Worm (Caenorhabditis elegans) whole organism, L4 larva: ENCODE data around the gene F53B7.4.
A peak's percentile ranks its signal among the peaks of the same experiment; 100 is the strongest.

Source experiments
- D1046.2 ChIP-seq: fragments of 200-800 bp; sonication (Bioruptor generic); IDR thresholded peaks from 2 replicates; pipeline ENCODE4 v1.3.6; 2022; ENCODE audit warnings: missing genetic modification characterization, missing compliant biosample characterization
- F10B5.3 ChIP-seq: sonication (generic microtip); optimal IDR thresholded peaks from 2 replicates; lab custom pipeline; 2016; ENCODE audit warnings: mild to moderate bottlenecking, missing genetic modification characterization, missing compliant biosample characterization
- F26F4.8 ChIP-seq: fragments of 200-800 bp; sonication (Bioruptor generic); conservative IDR thresholded peaks from 2 replicates; pipeline ENCODE4 v1.3.6; 2022; ENCODE audit warnings: missing genetic modification characterization, missing compliant biosample characterization
- F44E2.7 ChIP-seq: fragments of 200-800 bp; sonication (Bioruptor generic); IDR thresholded peaks from 2 replicates; pipeline ENCODE4 v2.1.2; 2022; ENCODE audit warnings: missing genetic modification characterization, missing compliant biosample characterization
- F49E8.2 ChIP-seq: sonication (generic microtip); optimal IDR thresholded peaks from 2 replicates; lab custom pipeline; 2016; ENCODE audit warnings: missing compliant biosample characterization, mild to moderate bottlenecking, missing genetic modification characterization, borderline replicate concordance
- T20F7.1 ChIP-seq: fragments of 200-800 bp; sonication (Bioruptor generic); optimal IDR thresholded peaks from 2 replicates; lab custom pipeline; 2018; ENCODE audit warnings: mild to moderate bottlenecking, missing genetic modification characterization, missing compliant biosample characterization
- Y5F2A.4 ChIP-seq: fragments of 200-800 bp; sonication (Bioruptor generic); optimal IDR thresholded peaks from 2 replicates; lab custom pipeline; 2018; ENCODE audit warnings: mild to moderate bottlenecking, missing genetic modification characterization, missing compliant biosample characterization
- aha-1 ChIP-seq: fragments of 150-350 bp; peaks from one replicate; lab custom pipeline; 2014; ENCODE audit warnings: missing biosample characterization, missing genetic modification characterization
- ama-1 ChIP-seq: fragments of 150-350 bp; optimal IDR thresholded peaks from 2 replicates; lab custom pipeline; 2014; ENCODE audit warnings: inconsistent platforms, mixed read lengths
- ceh-32 ChIP-seq: sonication (generic microtip); optimal IDR thresholded peaks from 2 replicates; lab custom pipeline; 2016; ENCODE audit warnings: mild to moderate bottlenecking, missing genetic modification characterization, missing compliant biosample characterization; ENCODE audit not compliant: poor library complexity
- ceh-44 ChIP-seq: fragments of 200-800 bp; sonication (Bioruptor generic); IDR thresholded peaks from 2 replicates; pipeline ENCODE4 v1.3.6; 2022; ENCODE audit warnings: missing genetic modification reagents, missing genetic modification characterization, missing compliant biosample characterization
- ceh-82 ChIP-seq: sonication (generic microtip); optimal IDR thresholded peaks from 2 replicates; lab custom pipeline; 2017; ENCODE audit warnings: missing biosample characterization, missing genetic modification characterization
- daf-19 ChIP-seq: fragments of 200-800 bp; sonication (Bioruptor generic); conservative IDR thresholded peaks from 2 replicates; pipeline ENCODE4 v1.3.6; 2022; ENCODE audit warnings: missing genetic modification characterization, missing compliant biosample characterization
- duxl-1 ChIP-seq: sonication (generic microtip); optimal IDR thresholded peaks from 2 replicates; lab custom pipeline; 2016; ENCODE audit warnings: mild to moderate bottlenecking, missing genetic modification characterization, moderate library complexity, missing compliant biosample characterization; ENCODE audit not compliant: poor library complexity
- gei-8 ChIP-seq: fragments of 200-800 bp; sonication (Bioruptor generic); optimal IDR thresholded peaks from 2 replicates; lab custom pipeline; 2018; ENCODE audit warnings: mild to moderate bottlenecking, missing genetic modification characterization, missing compliant biosample characterization
- hif-1 ChIP-seq, 2 experiments: sonication (generic microtip); optimal IDR thresholded peaks; 2 replicates each; lab custom pipeline; 2016 to 2017; ENCODE audit warnings: missing compliant biosample characterization in 2 of 2, missing genetic modification characterization in 2 of 2, missing genetic modification reagents in 2 of 2, missing genotype in 2 of 2, mild to moderate bottlenecking in 1 of 2
- hlh-11 ChIP-seq: fragments of 200-800 bp; sonication (Bioruptor generic); optimal IDR thresholded peaks from 2 replicates; lab custom pipeline; 2018; ENCODE audit warnings: mild to moderate bottlenecking, missing genetic modification characterization, missing compliant biosample characterization
- hlh-30 ChIP-seq: sonication (generic microtip); optimal IDR thresholded peaks from 2 replicates; lab custom pipeline; 2017; ENCODE audit warnings: antibody characterized with exemption, mild to moderate bottlenecking, missing genetic modification characterization, missing compliant biosample characterization; ENCODE audit not compliant: insufficient read depth
- jun-1 ChIP-seq: fragments of 150-350 bp; optimal IDR thresholded peaks from 2 replicates; lab custom pipeline; 2014; ENCODE audit warnings: missing biosample characterization, missing genetic modification reagents, missing genetic modification characterization
- lin-1 ChIP-seq: fragments of 200-800 bp; sonication (Bioruptor generic); IDR thresholded peaks from 2 replicates; pipeline ENCODE4 v1.3.6; 2022; ENCODE audit warnings: missing genetic modification reagents, missing genetic modification characterization, missing compliant biosample characterization
- madf-5 ChIP-seq, 2 experiments: fragments of 200-800 bp; sonication (Bioruptor generic); IDR thresholded peaks; 2 replicates each; pipeline ENCODE4 v1.3.6; 2022; ENCODE audit warnings: missing compliant biosample characterization in 2 of 2, missing genetic modification characterization in 2 of 2
- mxl-2 ChIP-seq: fragments of 200-800 bp; sonication (Bioruptor generic); conservative IDR thresholded peaks from 2 replicates; pipeline ENCODE4 v1.3.6; 2022; ENCODE audit warnings: missing genetic modification reagents, missing genetic modification characterization, missing compliant biosample characterization
- mxl-3 ChIP-seq: fragments of 200-800 bp; sonication (Bioruptor generic); optimal IDR thresholded peaks from 2 replicates; lab custom pipeline; 2018; ENCODE audit warnings: mild to moderate bottlenecking, missing genetic modification characterization, missing compliant biosample characterization
- nhr-10 ChIP-seq: fragments of 150-350 bp; optimal IDR thresholded peaks from 2 replicates; lab custom pipeline; 2014; ENCODE audit warnings: missing biosample characterization, missing genetic modification characterization
- nhr-28 ChIP-seq: fragments of 150-350 bp; optimal IDR thresholded peaks from 2 replicates; lab custom pipeline; 2014; ENCODE audit warnings: missing biosample characterization, missing genetic modification characterization
- nhr-41 ChIP-seq: fragments of 200-800 bp; sonication (Bioruptor generic); IDR thresholded peaks from 2 replicates; pipeline ENCODE4 v1.3.6; 2022; ENCODE audit warnings: missing genetic modification reagents, missing genetic modification characterization, missing compliant biosample characterization
- nhr-42 ChIP-seq: fragments of 200-800 bp; sonication (Bioruptor generic); IDR thresholded peaks from 2 replicates; pipeline ENCODE4 v1.3.6; 2022; ENCODE audit warnings: missing genetic modification characterization, missing compliant biosample characterization
- nhr-48 ChIP-seq: sonication (generic microtip); optimal IDR thresholded peaks from 2 replicates; lab custom pipeline; 2016; ENCODE audit warnings: mild to moderate bottlenecking, missing genetic modification characterization, missing compliant biosample characterization
- php-3 ChIP-seq: fragments of 200-800 bp; sonication (Bioruptor generic); IDR thresholded peaks from 2 replicates; pipeline ENCODE4 v1.3.6; 2022; ENCODE audit warnings: missing genetic modification reagents, missing genetic modification characterization, missing compliant biosample characterization
- saeg-2 ChIP-seq: fragments of 200-800 bp; sonication (Bioruptor generic); IDR thresholded peaks from 2 replicates; pipeline ENCODE4 v1.3.6; 2022; ENCODE audit warnings: missing genetic modification reagents, missing genetic modification characterization, missing compliant biosample characterization
- sdz-12 ChIP-seq: fragments of 200-800 bp; sonication (Bioruptor generic); optimal IDR thresholded peaks from 2 replicates; lab custom pipeline; 2018; ENCODE audit warnings: mild to moderate bottlenecking, missing genetic modification characterization, missing compliant biosample characterization
- set-16 ChIP-seq: fragments of 200-800 bp; sonication (Bioruptor generic); IDR thresholded peaks from 2 replicates; pipeline ENCODE4 v1.3.6; 2022; ENCODE audit warnings: missing genetic modification reagents, missing genetic modification characterization, missing compliant biosample characterization
- skn-1 ChIP-seq: fragments of 150-350 bp; optimal IDR thresholded peaks from 2 replicates; lab custom pipeline; 2014; ENCODE audit warnings: missing biosample characterization, missing genetic modification characterization
- tag-97 ChIP-seq: fragments of 200-800 bp; sonication (Bioruptor generic); IDR thresholded peaks from 2 replicates; pipeline ENCODE4 v1.3.6; 2022; ENCODE audit warnings: missing genetic modification characterization, missing compliant biosample characterization
- unc-130 ChIP-seq: sonication (generic microtip); optimal IDR thresholded peaks from 2 replicates; lab custom pipeline; 2016; ENCODE audit warnings: missing genetic modification reagents, missing genetic modification characterization, missing compliant biosample characterization
- unc-62 ChIP-seq, 3 experiments: fragments of 150-350 bp in 1 of 3; sonication (generic microtip); optimal IDR thresholded peaks in 2 of 3; peaks in 1 of 3; 1 replicate in 1 of 3; 2 replicates in 2 of 3; lab custom pipeline; 2014 to 2017; ENCODE audit warnings: missing biosample characterization in 3 of 3, missing genetic modification characterization in 3 of 3, missing genetic modification reagents in 3 of 3, missing genotype in 1 of 3
- zfp-2 ChIP-seq: sonication (generic microtip); optimal IDR thresholded peaks from 2 replicates; lab custom pipeline; 2016; ENCODE audit warnings: mild to moderate bottlenecking, missing genetic modification characterization, missing compliant biosample characterization

Gene F53B7.4

ce11 chrV:11014758-11015157 is 12.4 kb upstream of the F53B7.4 start:
- TF ChIP-seq nhr-48 (no peak), F10B5.3 (tag; lab: Kevin White, UChicago) (no peak), hlh-11 (tag; lab: Kevin White, UChicago) (no peak), skn-1 (tag; lab: Kevin White, UChicago) (no peak), F26F4.8 (GFP tag; lab: Robert Waterston, UW) (no peak), madf-5 (GFP tag; IDR thresholded peaks at IDR 0.05; lab: Robert Waterston, UW) (no peak), Y5F2A.4 (GFP tag; lab: Kevin White, UChicago) (no peak), tag-97 (GFP tag; lab: Robert Waterston, UW) (no peak), ceh-82 (tag; lab: Kevin White, UChicago) (no peak), lin-1 (GFP tag; lab: Robert Waterston, UW) (no peak)

DNA sequence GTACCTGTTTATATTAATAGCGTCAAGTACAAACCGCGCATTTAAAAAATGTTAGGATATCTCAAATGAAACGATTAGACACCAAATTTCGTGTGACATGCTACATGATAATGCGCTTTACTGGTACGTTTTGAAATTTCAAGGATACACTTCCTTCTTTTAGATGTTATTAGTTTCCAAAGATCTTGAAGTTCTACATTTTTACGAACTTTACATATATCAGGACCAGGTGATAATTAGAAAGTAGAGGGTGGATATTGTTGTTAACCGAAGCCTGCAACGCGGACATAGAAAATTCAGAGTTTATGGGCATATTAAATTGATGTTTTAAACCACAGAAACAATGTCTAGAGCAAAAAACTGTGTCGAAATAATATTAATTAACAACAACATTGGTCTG is 10.8 kb upstream of the F53B7.4 start:
- TF ChIP-seq sdz-12 (GFP tag; lab: Kevin White, UChicago): no peak
- TF ChIP-seq unc-62 (GFP tag; optimal IDR thresholded peaks at IDR 0.05 in 1 of 2; lab: Kevin White, UChicago): peak in 1 of 2 experiments; percentile 93
- TF ChIP-seq unc-62 (tag; optimal IDR thresholded peaks at IDR 0.05; lab: Kevin White, UChicago): no peak
- no peak for TF ChIP-seq ama-1 (lab: Kevin White, UChicago)
- TF ChIP-seq, all 104 proteins: peak for 1

- TF ChIP-seq unc-130 (GFP tag; lab: Kevin White, UChicago) (no peak), mxl-3 (peak; percentile 7), nhr-42 (GFP tag; lab: Robert Waterston, UW) (no peak), aha-1 (tag; lab: Kevin White, UChicago) (peak; percentile 59), hlh-30 (tag; lab: Kevin White, UChicago) (peak; percentile 11), zfp-2 (no peak), nhr-28 (tag; lab: Kevin White, UChicago) (peak; percentile 1), F44E2.7 (GFP tag; lab: Robert Waterston, UW) (no peak), daf-19 (no peak), hlh-11 (tag; lab: Kevin White, UChicago) (no peak)
Measured at ce11 chrV:11012419-11012818, 10.1 kb upstream of the F53B7.4 start, which contains the start of gene C13G3.1. TSS of gene C13G3.1 (minus strand) at chrV:11012465.

DNA sequence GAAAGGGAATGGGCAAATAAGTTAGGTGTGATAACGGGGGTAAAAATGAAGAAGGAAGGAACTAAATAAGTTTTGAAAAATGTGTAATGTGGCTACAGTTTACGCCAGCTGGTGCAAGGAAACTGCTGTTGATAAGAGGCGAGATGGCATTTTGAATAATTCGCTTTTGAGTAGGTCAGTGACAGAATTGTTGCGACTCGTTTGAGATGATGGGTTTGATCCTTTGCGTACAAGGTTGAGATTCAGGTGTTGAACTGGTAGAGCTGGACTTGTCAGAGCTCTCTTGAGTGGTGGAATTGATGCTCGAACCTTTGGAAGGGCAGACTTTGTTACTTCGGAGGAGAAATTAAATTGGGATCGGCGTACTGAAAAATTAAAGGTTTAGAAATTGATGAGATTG is 9.5 kb upstream of the F53B7.4 start:
- peak; percentile 6 for TF ChIP-seq nhr-28 (tag; lab: Kevin White, UChicago)
- no peak for TF ChIP-seq gei-8 (GFP tag; lab: Kevin White, UChicago)
- no peak for TF ChIP-seq ceh-44 (GFP tag; lab: Robert Waterston, UW)
- TF ChIP-seq nhr-10 (tag; lab: Kevin White, UChicago): no peak
- TF ChIP-seq, all 104 proteins: peak for 1

DNA sequence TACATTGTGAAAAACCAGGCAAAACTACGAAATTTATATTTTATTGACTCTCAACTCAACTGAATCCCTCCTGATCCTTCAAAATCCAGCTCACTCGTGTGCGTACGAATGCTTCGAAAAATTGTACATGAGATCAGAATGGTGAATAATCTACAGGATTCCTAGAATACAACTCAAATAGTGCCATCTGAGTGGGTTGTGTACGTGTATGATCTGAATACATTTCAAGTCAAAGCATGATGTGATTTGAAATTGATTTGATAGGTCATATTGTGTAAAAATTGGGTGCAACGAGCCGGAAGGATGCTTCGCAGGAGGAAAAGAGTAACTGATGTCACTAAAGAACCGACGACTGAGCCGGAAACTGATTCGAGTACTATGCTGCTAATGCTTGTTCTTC is 8.4 kb upstream of the F53B7.4 start:
- no peak for TF ChIP-seq skn-1 (tag; lab: Kevin White, UChicago)
- no peak for TF ChIP-seq hif-1 (tag; optimal IDR thresholded peaks at IDR 0.05; lab: Kevin White, UChicago)
- no peak for TF ChIP-seq ceh-32 (tag; lab: Kevin White, UChicago)
- TF ChIP-seq mxl-2 (GFP tag; lab: Robert Waterston, UW): no peak
- TF ChIP-seq madf-5 (GFP tag; IDR thresholded peaks at IDR 0.05; lab: Robert Waterston, UW): no peak
- TF ChIP-seq F49E8.2 (tag; lab: Kevin White, UChicago): no peak
- no peak for TF ChIP-seq ceh-82 (tag; lab: Kevin White, UChicago)
- no peak for TF ChIP-seq tag-97 (GFP tag; lab: Robert Waterston, UW)
- TF ChIP-seq D1046.2: no peak
- no peak for TF ChIP-seq duxl-1 (tag; lab: Kevin White, UChicago)
- TF ChIP-seq T20F7.1 (GFP tag; lab: Kevin White, UChicago): no peak
- TF ChIP-seq php-3: no peak
- TF ChIP-seq saeg-2 (GFP tag; lab: Robert Waterston, UW): no peak
- no peak for TF ChIP-seq jun-1
- TF ChIP-seq set-16 (GFP tag; lab: Robert Waterston, UW): no peak
- no peak for TF ChIP-seq nhr-41 (GFP tag; lab: Robert Waterston, UW)
